Worm (Caenorhabditis elegans) whole organism, L4 larva: Measurements from ENCODE around the gene D1086.11.
A peak's percentile ranks its signal among the peaks of the same experiment; 100 is the strongest.
"Not testable (repeated sequence)": the region's sequence is repeated elsewhere in the genome, so short reads cannot be mapped to it uniquely, and the experiment has no call there.

Source experiments
- F10B5.3 ChIP-seq: sonication (generic microtip); optimal IDR thresholded peaks from 2 replicates; lab custom pipeline; 2016; ENCODE audit warnings: mild to moderate bottlenecking, missing genetic modification characterization, missing compliant biosample characterization
- F37D6.2 ChIP-seq: sonication (generic microtip); optimal IDR thresholded peaks from 2 replicates; lab custom pipeline; 2016; ENCODE audit warnings: mild to moderate bottlenecking, missing genetic modification characterization, missing compliant biosample characterization
- F44E2.7 ChIP-seq: fragments of 200-800 bp; sonication (Bioruptor generic); IDR thresholded peaks from 2 replicates; pipeline ENCODE4 v2.1.2; 2022; ENCODE audit warnings: missing genetic modification characterization, missing compliant biosample characterization
- T20F7.1 ChIP-seq: fragments of 200-800 bp; sonication (Bioruptor generic); optimal IDR thresholded peaks from 2 replicates; lab custom pipeline; 2018; ENCODE audit warnings: mild to moderate bottlenecking, missing genetic modification characterization, missing compliant biosample characterization
- T26A8.4 ChIP-seq: fragments of 200-800 bp; sonication (Bioruptor generic); IDR thresholded peaks from 2 replicates; pipeline ENCODE4 v1.3.6; 2022; ENCODE audit warnings: missing genetic modification characterization, missing compliant biosample characterization
- Y105C5A.15 ChIP-seq: fragments of 200-800 bp; sonication (Bioruptor generic); IDR thresholded peaks from 2 replicates; pipeline ENCODE4 v1.3.6; 2022; ENCODE audit warnings: missing genetic modification characterization, missing compliant biosample characterization
- Y48G9A.11 ChIP-seq: fragments of 200-800 bp; sonication (Bioruptor generic); IDR thresholded peaks from 2 replicates; pipeline ENCODE4 v1.3.6; 2022; ENCODE audit warnings: missing genetic modification reagents, missing genetic modification characterization, missing compliant biosample characterization
- arid-1 ChIP-seq: fragments of 200-800 bp; sonication (Bioruptor generic); conservative IDR thresholded peaks from 2 replicates; pipeline ENCODE4 v1.3.6; 2022; ENCODE audit warnings: missing genetic modification reagents, missing genetic modification characterization, missing compliant biosample characterization
- daf-16 ChIP-seq, 3 experiments: sonication (generic microtip); optimal IDR thresholded peaks; 2 replicates each; lab custom pipeline; 2016 to 2017; ENCODE audit warnings: missing genetic modification characterization in 3 of 3, missing genetic modification reagents in 3 of 3, mild to moderate bottlenecking in 2 of 3, missing compliant biosample characterization in 2 of 3, missing biosample characterization in 1 of 3, moderate library complexity in 1 of 3
- daf-8 ChIP-seq: fragments of 200-800 bp; sonication (Bioruptor generic); IDR thresholded peaks from 2 replicates; pipeline ENCODE4 v1.3.6; 2022; ENCODE audit warnings: missing genetic modification characterization, missing compliant biosample characterization
- dmd-6 ChIP-seq: fragments of 200-800 bp; sonication (Bioruptor generic); IDR thresholded peaks from 2 replicates; pipeline ENCODE4 v1.3.6; 2022; ENCODE audit warnings: missing genetic modification reagents, missing genetic modification characterization, missing compliant biosample characterization
- dmd-9 ChIP-seq: fragments of 200-800 bp; sonication (Bioruptor generic); IDR thresholded peaks from 2 replicates; pipeline ENCODE4 v1.3.6; 2022; ENCODE audit warnings: missing genetic modification reagents, missing genetic modification characterization, missing compliant biosample characterization
- dpl-1 ChIP-seq: fragments of 150-350 bp; optimal IDR thresholded peaks from 2 replicates; lab custom pipeline; 2014; ENCODE audit warnings: missing biosample characterization, missing genetic modification reagents, missing genetic modification characterization
- egl-43 ChIP-seq: fragments of 200-800 bp; sonication (Bioruptor generic); IDR thresholded peaks from 2 replicates; pipeline ENCODE4 v1.3.6; 2022; ENCODE audit warnings: missing genetic modification reagents, missing genetic modification characterization, missing compliant biosample characterization
- hif-1 ChIP-seq, 2 experiments: sonication (generic microtip); optimal IDR thresholded peaks; 2 replicates each; lab custom pipeline; 2016 to 2017; ENCODE audit warnings: missing compliant biosample characterization in 2 of 2, missing genetic modification characterization in 2 of 2, missing genetic modification reagents in 2 of 2, missing genotype in 2 of 2, mild to moderate bottlenecking in 1 of 2
- hlh-30 ChIP-seq: sonication (generic microtip); optimal IDR thresholded peaks from 2 replicates; lab custom pipeline; 2017; ENCODE audit warnings: antibody characterized with exemption, mild to moderate bottlenecking, missing genetic modification characterization, missing compliant biosample characterization; ENCODE audit not compliant: insufficient read depth
- hmg-1.1 ChIP-seq: fragments of 200-800 bp; sonication (Bioruptor generic); IDR thresholded peaks from 2 replicates; pipeline ENCODE4 v1.3.6; 2022; ENCODE audit warnings: missing genetic modification reagents, missing genetic modification characterization, missing compliant biosample characterization
- lin-13 ChIP-seq: fragments of 150-350 bp; optimal IDR thresholded peaks from 2 replicates; lab custom pipeline; 2014; ENCODE audit warnings: missing biosample characterization, missing genetic modification reagents, missing genetic modification characterization
- lin-15B ChIP-seq: fragments of 150-350 bp; sonication (generic microtip); optimal IDR thresholded peaks from 3 replicates; lab custom pipeline; 2014; ENCODE audit warnings: missing biosample characterization, missing genetic modification characterization
- lin-38 ChIP-seq: fragments of 200-800 bp; sonication (Bioruptor generic); IDR thresholded peaks from 2 replicates; pipeline ENCODE4 v1.3.6; 2022; ENCODE audit warnings: missing genetic modification reagents, missing genetic modification characterization, missing compliant biosample characterization
- lir-3 ChIP-seq: sonication (generic microtip); optimal IDR thresholded peaks from 2 replicates; lab custom pipeline; 2016; ENCODE audit warnings: mild to moderate bottlenecking, missing genetic modification characterization, missing compliant biosample characterization
- lsy-2 ChIP-seq, 2 experiments: fragments of 150-350 bp in 1 of 2; sonication (generic microtip) in 1 of 2; optimal IDR thresholded peaks; 2 replicates each; lab custom pipeline; 2014 to 2017; ENCODE audit warnings: missing biosample characterization in 2 of 2, missing genetic modification characterization in 2 of 2
- madf-5 ChIP-seq, 2 experiments: fragments of 200-800 bp; sonication (Bioruptor generic); IDR thresholded peaks; 2 replicates each; pipeline ENCODE4 v1.3.6; 2022; ENCODE audit warnings: missing compliant biosample characterization in 2 of 2, missing genetic modification characterization in 2 of 2
- mdl-1 ChIP-seq, 2 experiments: fragments of 150-350 bp in 1 of 2; sonication (generic microtip) in 1 of 2; optimal IDR thresholded peaks; 2 replicates each; lab custom pipeline; 2014 to 2017; ENCODE audit warnings: missing biosample characterization in 2 of 2, missing genetic modification characterization in 2 of 2
- mdt-29 ChIP-seq: fragments of 200-800 bp; sonication (Bioruptor generic); IDR thresholded peaks from 2 replicates; pipeline ENCODE4 v1.3.6; 2022; ENCODE audit warnings: missing genetic modification reagents, missing genetic modification characterization, missing compliant biosample characterization
- mxl-2 ChIP-seq: fragments of 200-800 bp; sonication (Bioruptor generic); conservative IDR thresholded peaks from 2 replicates; pipeline ENCODE4 v1.3.6; 2022; ENCODE audit warnings: missing genetic modification reagents, missing genetic modification characterization, missing compliant biosample characterization
- nhr-102 ChIP-seq: sonication (generic microtip); optimal IDR thresholded peaks from 2 replicates; lab custom pipeline; 2016; ENCODE audit warnings: mild to moderate bottlenecking, missing genetic modification characterization, moderate library complexity, missing compliant biosample characterization
- nhr-28 ChIP-seq: fragments of 150-350 bp; optimal IDR thresholded peaks from 2 replicates; lab custom pipeline; 2014; ENCODE audit warnings: missing biosample characterization, missing genetic modification characterization
- nhr-48 ChIP-seq: sonication (generic microtip); optimal IDR thresholded peaks from 2 replicates; lab custom pipeline; 2016; ENCODE audit warnings: mild to moderate bottlenecking, missing genetic modification characterization, missing compliant biosample characterization
- nhr-6 ChIP-seq: fragments of 150-350 bp; optimal IDR thresholded peaks from 2 replicates; lab custom pipeline; 2014; ENCODE audit warnings: missing biosample characterization, missing genetic modification characterization
- pha-4 ChIP-seq, 2 experiments: fragments of 150-350 bp in 1 of 2; fragments of 200-800 bp in 1 of 2; sonication (Bioruptor generic) in 1 of 2; IDR thresholded peaks in 1 of 2; optimal IDR thresholded peaks in 1 of 2; 2 replicates each; pipeline versions ENCODE4 v1.3.6 to Lab custom; 2014 to 2022; ENCODE audit warnings: missing genetic modification characterization in 2 of 2, missing genetic modification reagents in 2 of 2, missing biosample characterization in 1 of 2, missing compliant biosample characterization in 1 of 2
- php-3 ChIP-seq: fragments of 200-800 bp; sonication (Bioruptor generic); IDR thresholded peaks from 2 replicates; pipeline ENCODE4 v1.3.6; 2022; ENCODE audit warnings: missing genetic modification reagents, missing genetic modification characterization, missing compliant biosample characterization
- rbr-2 ChIP-seq: sonication (generic microtip); optimal IDR thresholded peaks from 2 replicates; lab custom pipeline; 2016; ENCODE audit warnings: missing genotype, missing genetic modification characterization, missing compliant biosample characterization
- saeg-2 ChIP-seq: fragments of 200-800 bp; sonication (Bioruptor generic); IDR thresholded peaks from 2 replicates; pipeline ENCODE4 v1.3.6; 2022; ENCODE audit warnings: missing genetic modification reagents, missing genetic modification characterization, missing compliant biosample characterization
- set-16 ChIP-seq: fragments of 200-800 bp; sonication (Bioruptor generic); IDR thresholded peaks from 2 replicates; pipeline ENCODE4 v1.3.6; 2022; ENCODE audit warnings: missing genetic modification reagents, missing genetic modification characterization, missing compliant biosample characterization
- skn-1 ChIP-seq: fragments of 150-350 bp; optimal IDR thresholded peaks from 2 replicates; lab custom pipeline; 2014; ENCODE audit warnings: missing biosample characterization, missing genetic modification characterization
- snpc-1.2 ChIP-seq: fragments of 200-800 bp; sonication (Bioruptor generic); IDR thresholded peaks from 2 replicates; pipeline ENCODE4 v1.3.6; 2022; ENCODE audit warnings: missing genetic modification reagents, missing genetic modification characterization, missing compliant biosample characterization
- snpc-4 ChIP-seq: fragments of 150-350 bp; optimal IDR thresholded peaks from 2 replicates; lab custom pipeline; 2014; ENCODE audit warnings: missing biosample characterization, missing genetic modification characterization
- zfp-2 ChIP-seq: sonication (generic microtip); optimal IDR thresholded peaks from 2 replicates; lab custom pipeline; 2016; ENCODE audit warnings: mild to moderate bottlenecking, missing genetic modification characterization, missing compliant biosample characterization
- zfp-3 ChIP-seq: fragments of 200-800 bp; sonication (Bioruptor generic); conservative IDR thresholded peaks from 2 replicates; pipeline ENCODE4 v1.3.6; 2022; ENCODE audit warnings: missing genetic modification reagents, missing genetic modification characterization, missing compliant biosample characterization
- zip-11 ChIP-seq: fragments of 200-800 bp; sonication (Bioruptor generic); IDR thresholded peaks from 2 replicates; pipeline ENCODE4 v1.3.6; 2022; ENCODE audit warnings: missing genetic modification characterization, missing compliant biosample characterization
- zip-2 ChIP-seq: fragments of 150-350 bp; optimal IDR thresholded peaks from 2 replicates; lab custom pipeline; 2014; ENCODE audit warnings: missing biosample characterization, missing genetic modification characterization
- ztf-7 ChIP-seq: fragments of 150-350 bp; optimal IDR thresholded peaks from 2 replicates; lab custom pipeline; 2014; ENCODE audit warnings: missing biosample characterization, missing genetic modification characterization

D1086.11 gene

DNA sequence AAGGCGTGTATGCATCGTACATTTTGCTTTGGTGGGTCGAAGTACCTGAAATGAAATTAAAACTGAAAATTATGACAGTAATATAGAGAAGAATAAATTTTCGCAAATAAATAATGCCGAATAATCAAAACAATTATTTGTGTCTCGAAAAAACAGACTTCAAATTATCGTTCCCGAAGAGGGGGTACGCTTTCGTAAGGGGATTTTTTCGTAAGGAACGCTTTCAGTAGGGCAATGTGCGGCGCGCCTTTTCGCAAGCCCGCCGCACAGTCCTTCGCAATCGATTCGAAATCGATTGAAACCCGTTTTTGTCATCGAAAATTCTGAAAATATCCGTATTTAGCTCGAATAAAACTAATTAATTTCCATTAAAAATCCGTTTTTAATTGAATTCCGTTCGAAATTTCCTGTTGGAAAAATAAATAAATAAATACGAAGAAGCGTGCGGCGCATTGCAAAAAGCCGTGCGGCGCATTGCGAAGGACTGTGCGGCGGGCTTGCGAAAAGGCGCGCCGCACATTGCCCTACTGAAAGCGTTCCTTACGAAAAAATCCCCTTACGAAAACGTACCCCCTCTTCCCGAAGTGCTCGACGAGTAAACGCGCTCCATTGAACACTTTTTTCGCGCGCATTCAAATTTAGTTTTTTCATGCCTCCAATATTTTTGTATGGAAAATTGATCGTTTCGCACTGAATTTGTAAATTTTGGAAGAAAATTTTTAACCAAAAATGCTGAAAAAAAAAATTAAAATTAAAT is 35.8 kb upstream of the D1086.11 start, which contains the start of gene vps-39 (continued):
- TF ChIP-seq php-3 (GFP tag; lab: Robert Waterston, UW) (peak; percentile 86), set-16 (GFP tag; lab: Robert Waterston, UW) (peak; percentile 87), zfp-3 (GFP tag; lab: Robert Waterston, UW) (peak; percentile 90), nhr-102 (tag; lab: Kevin White, UChicago) (peak; percentile 45), arid-1 (GFP tag; lab: Robert Waterston, UW) (peak; percentile 84), hmg-1.1 (peak; percentile 95), F44E2.7 (GFP tag; lab: Robert Waterston, UW) (peak; percentile 66; the same call in 1 of the 2 replicates), dmd-9 (GFP tag; lab: Robert Waterston, UW) (peak; percentile 93)

DNA sequence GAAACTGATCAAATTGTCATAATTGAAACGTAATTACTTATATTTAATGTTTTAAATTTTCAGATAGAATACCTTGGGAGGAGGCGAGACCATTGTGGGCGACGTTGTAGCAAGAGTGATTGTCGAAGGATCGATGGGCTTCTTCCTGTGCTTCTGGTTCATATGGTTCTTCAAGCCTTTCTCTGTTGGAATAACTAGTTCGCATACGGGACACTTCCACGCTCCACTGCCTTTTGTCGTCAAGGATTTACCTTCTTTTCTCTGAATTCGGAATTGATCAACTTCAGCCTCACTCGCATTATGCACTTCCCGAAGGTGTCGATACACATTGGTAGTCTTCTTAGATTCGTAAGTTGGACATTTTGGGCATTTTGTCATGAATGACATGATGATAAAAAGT is 25.0 kb upstream of the D1086.11 start, which contains the start of gene F58D12.1:
Gene F58D12.1, plus strand, starts transcription at position 301 of the 400 bp plus-strand sequence.
- TF ChIP-seq snpc-4; egl-43 (GFP tag; lab: Robert Waterston, UW); ztf-7 (tag; lab: Kevin White, UChicago): not testable (repeated sequence)

DNA sequence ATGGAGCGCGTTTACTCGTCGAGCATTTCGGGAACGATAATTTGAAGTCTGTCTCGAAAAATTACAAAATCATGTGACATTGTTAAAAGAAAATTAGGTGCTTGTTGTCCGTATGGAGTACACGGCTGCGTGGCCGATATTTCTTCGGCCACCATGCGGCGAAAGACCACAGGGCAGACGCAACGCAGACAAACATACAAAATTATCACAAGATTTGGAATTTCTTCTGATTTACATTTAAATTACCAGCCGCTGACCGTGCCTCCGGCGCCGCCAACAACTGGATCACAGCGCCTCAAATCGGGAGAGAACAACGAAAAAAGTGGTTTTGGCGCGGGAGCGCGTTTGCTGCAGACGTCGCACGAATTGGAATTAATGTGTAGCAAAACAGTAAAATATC is 19.2 kb upstream of the D1086.11 start:
- peak; percentile 95 for TF ChIP-seq nhr-102 (tag; lab: Kevin White, UChicago)
- peak; percentile 69 for TF ChIP-seq zip-2 (tag; lab: Kevin White, UChicago)
- TF ChIP-seq dmd-9 (GFP tag; lab: Robert Waterston, UW): peak; percentile 99
- peak; percentile 26 for TF ChIP-seq lir-3 (tag; lab: Kevin White, UChicago)
- peak; percentile 51 for TF ChIP-seq skn-1 (tag; lab: Kevin White, UChicago)
- peak; percentile 98 for TF ChIP-seq hlh-30 (tag; lab: Kevin White, UChicago)
- TF ChIP-seq nhr-48 (tag; lab: Kevin White, UChicago): peak; percentile 90
- TF ChIP-seq T26A8.4: peak; percentile 97
- TF ChIP-seq daf-16 (GFP tag; optimal IDR thresholded peaks at IDR 0.05; lab: Kevin White, UChicago): peak; percentile 28 to 38
- peak; percentile 43 for TF ChIP-seq daf-16 (tag; optimal IDR thresholded peaks at IDR 0.05; lab: Kevin White, UChicago)
- TF ChIP-seq nhr-6: peak; percentile 87
- TF ChIP-seq pha-4 (GFP tag; IDR thresholded peaks at IDR 0.05; lab: Robert Waterston, UW): peak; percentile 96
- TF ChIP-seq pha-4 (tag; optimal IDR thresholded peaks at IDR 0.05; lab: Kevin White, UChicago): not testable (repeated sequence)
- peak; percentile 90 for TF ChIP-seq dpl-1 (GFP tag; lab: Kevin White, UChicago)
- TF ChIP-seq mdt-29 (GFP tag; lab: Robert Waterston, UW): peak; percentile 94
- TF ChIP-seq snpc-1.2: 0 out of 2 replicates have a peak, but pooled peaks have one; percentile 41
- TF ChIP-seq mxl-2: peak; percentile 88
- peak; percentile 72 for TF ChIP-seq nhr-28 (tag; lab: Kevin White, UChicago)
- TF ChIP-seq Y48G9A.11: peak; percentile 92
- TF ChIP-seq lin-38 (GFP tag; lab: Robert Waterston, UW): peak; percentile 98
- peak; percentile 91 for TF ChIP-seq F37D6.2 (tag; lab: Kevin White, UChicago)
- TF ChIP-seq saeg-2 (GFP tag; lab: Robert Waterston, UW): peak; percentile 95
- TF ChIP-seq madf-5 (GFP tag; IDR thresholded peaks at IDR 0.05; lab: Robert Waterston, UW): peak; percentile 55 to 97; a peak in 3 of 4 replicates
- peak; percentile 80 for TF ChIP-seq lin-13 (GFP tag; lab: Kevin White, UChicago)
- peak; percentile 99 for TF ChIP-seq dmd-6 (GFP tag; lab: Robert Waterston, UW)
- peak; percentile 89; the same call in 1 of the 2 replicates for TF ChIP-seq Y105C5A.15 (GFP tag; lab: Robert Waterston, UW)
- peak in 1 of 2 experiments; percentile 40 for TF ChIP-seq mdl-1 (tag; optimal IDR thresholded peaks at IDR 0.05; lab: Kevin White, UChicago)
- peak; percentile 18 for TF ChIP-seq F10B5.3 (tag; lab: Kevin White, UChicago)
- TF ChIP-seq T20F7.1 (GFP tag; lab: Kevin White, UChicago): peak; percentile 89
- TF ChIP-seq zip-11 (GFP tag; lab: Robert Waterston, UW): 0 out of 2 replicates have a peak, but pooled peaks have one; percentile 34
- peak; percentile 14 for TF ChIP-seq lin-15B
- peak; percentile 42 for TF ChIP-seq zfp-2 (tag; lab: Kevin White, UChicago)
- TF ChIP-seq daf-8 (GFP tag; lab: Robert Waterston, UW): 0 out of 2 replicates have a peak, but pooled peaks have one; percentile 28
- peak; percentile 61 to 94 for TF ChIP-seq hif-1 (tag; optimal IDR thresholded peaks at IDR 0.05; lab: Kevin White, UChicago)
- peak; percentile 92 for TF ChIP-seq rbr-2
- peak; percentile 42 to 93 for TF ChIP-seq lsy-2 (tag; optimal IDR thresholded peaks at IDR 0.05; lab: Kevin White, UChicago)
